Fruit fly (Drosophila melanogaster) whole organism, wandering third instar larva: ENCODE measurements around the gene CG17717.

Experiments
- CG32264 ChIP-seq: fragments of 200-800 bp; sonication (Bioruptor generic); optimal IDR thresholded peaks from 2 replicates; lab custom pipeline; 2016; ENCODE audit warnings: missing biosample characterization, missing genetic modification characterization
- CG9705 ChIP-seq: fragments of 200-800 bp; sonication (Bioruptor generic); optimal IDR thresholded peaks from 2 replicates; lab custom pipeline; 2018; ENCODE audit warnings: missing biosample characterization, mild to moderate bottlenecking, missing genetic modification characterization
- CrebA ChIP-seq: fragments of 200-800 bp; sonication (Bioruptor generic); optimal IDR thresholded peaks from 2 replicates; lab custom pipeline; 2016; ENCODE audit warnings: missing biosample characterization, mild to moderate bottlenecking, missing genetic modification characterization, borderline replicate concordance
- Dfd ChIP-seq: fragments of >200 bp; optimal IDR thresholded peaks from 2 replicates; lab custom pipeline; 2017; ENCODE audit warnings: missing biosample characterization, missing genetic modification characterization
- Dif ChIP-seq: fragments of 200-275, 200-300 bp; sonication (Bioruptor generic); optimal IDR thresholded peaks from 2 replicates; lab custom pipeline; 2018; ENCODE audit warnings: missing biosample characterization, missing genetic modification characterization; ENCODE audit not compliant: partially characterized antibody
- GATAd ChIP-seq: sonication (Bioruptor generic); optimal IDR thresholded peaks from 2 replicates; lab custom pipeline; 2016; ENCODE audit warnings: missing biosample characterization, missing genetic modification characterization
- HLH106 ChIP-seq: fragments of 200-800 bp; optimal IDR thresholded peaks from 3 replicates; lab custom pipeline; 2019; ENCODE audit warnings: missing biosample characterization, mild to moderate bottlenecking, missing genetic modification characterization, moderate library complexity
- Hnf4 ChIP-seq: fragments of 200-800 bp; sonication (Bioruptor generic); optimal IDR thresholded peaks from 2 replicates; lab custom pipeline; 2016; ENCODE audit warnings: missing biosample characterization, mild to moderate bottlenecking, missing genetic modification characterization
- Hr78 ChIP-seq: fragments of >200 bp; optimal IDR thresholded peaks from 2 replicates; lab custom pipeline; 2017; ENCODE audit warnings: missing biosample characterization, missing genetic modification characterization
- Hr83 ChIP-seq: fragments of 200-300 bp; sonication (Bioruptor generic); optimal IDR thresholded peaks from 2 replicates; lab custom pipeline; 2016; ENCODE audit warnings: missing biosample characterization, mild to moderate bottlenecking, missing genetic modification characterization, moderate library complexity; ENCODE audit not compliant: poor library complexity, severe bottlenecking
- Jra ChIP-seq: sonication (Bioruptor generic); optimal IDR thresholded peaks from 2 replicates; lab custom pipeline; 2016; ENCODE audit warnings: missing biosample characterization, missing genetic modification characterization
- Mio ChIP-seq: sonication (Bioruptor generic); optimal IDR thresholded peaks from 2 replicates; lab custom pipeline; 2016; ENCODE audit warnings: missing biosample characterization, missing genetic modification characterization
- Myc ChIP-seq: fragments of >200 bp; optimal IDR thresholded peaks from 2 replicates; lab custom pipeline; 2017
- N ChIP-seq: fragments of >200 bp; optimal IDR thresholded peaks from 2 replicates; lab custom pipeline; 2018; ENCODE audit warnings: missing biosample characterization, missing external identifiers, missing genetic modification characterization
- OdsH ChIP-seq: fragments of 200-800 bp; sonication (Bioruptor generic); optimal IDR thresholded peaks from 2 replicates; lab custom pipeline; 2016; ENCODE audit warnings: missing biosample characterization, mild to moderate bottlenecking, missing genetic modification characterization
- Rel ChIP-seq, 2 experiments: fragments of 200-800 bp; sonication (Bioruptor generic) in 1 of 2; optimal IDR thresholded peaks; 2 replicates in 1 of 2; 3 replicates in 1 of 2; lab custom pipeline; 2016 to 2019; ENCODE audit warnings: mild to moderate bottlenecking in 2 of 2, missing biosample characterization in 2 of 2, missing genetic modification characterization in 2 of 2, moderate library complexity in 1 of 2
- Sp1 ChIP-seq: fragments of 200-800 bp; sonication (Bioruptor generic); optimal IDR thresholded peaks from 3 replicates; lab custom pipeline; 2019; ENCODE audit warnings: missing biosample characterization, mild to moderate bottlenecking, missing genetic modification characterization, moderate library complexity
- Vsx2 ChIP-seq: fragments of 200-300, 225-300 bp; sonication (Bioruptor generic); optimal IDR thresholded peaks from 2 replicates; lab custom pipeline; 2018; ENCODE audit warnings: missing biosample characterization, missing genetic modification characterization; ENCODE audit not compliant: partially characterized antibody
- br ChIP-seq: fragments of 200-800 bp; sonication (Bioruptor generic); optimal IDR thresholded peaks from 2 replicates; lab custom pipeline; 2016; ENCODE audit warnings: missing biosample characterization, missing genetic modification characterization
- dmrt93B ChIP-seq: fragments of 200-800 bp; sonication (Bioruptor generic); optimal IDR thresholded peaks from 2 replicates; lab custom pipeline; 2018; ENCODE audit warnings: missing biosample characterization, mild to moderate bottlenecking, missing genetic modification characterization
- dsf ChIP-seq: sonication (Bioruptor generic); optimal IDR thresholded peaks from 2 replicates; lab custom pipeline; 2016; ENCODE audit warnings: missing biosample characterization, missing genetic modification characterization, borderline replicate concordance
- ey ChIP-seq: fragments of 200-800 bp; sonication (Bioruptor generic); optimal IDR thresholded peaks from 2 replicates; lab custom pipeline; 2016; ENCODE audit warnings: missing biosample characterization, missing genetic modification characterization
- foxo ChIP-seq, 2 experiments: fragments of 200-800 bp; sonication (Bioruptor generic); optimal IDR thresholded peaks; 2 replicates in 1 of 2; 3 replicates in 1 of 2; lab custom pipeline; 2016 to 2017; ENCODE audit warnings: missing biosample characterization in 2 of 2, missing genetic modification characterization in 2 of 2
- fru ChIP-seq: fragments of 200-800 bp; sonication (Bioruptor generic); optimal IDR thresholded peaks from 3 replicates; lab custom pipeline; 2016; ENCODE audit warnings: missing biosample characterization, mild to moderate bottlenecking, missing genetic modification characterization
- jim ChIP-seq: fragments of 175-275, 200-325 bp; sonication (Bioruptor generic); optimal IDR thresholded peaks from 2 replicates; lab custom pipeline; 2016; ENCODE audit warnings: missing biosample characterization, mild to moderate bottlenecking, missing genetic modification characterization
- lola ChIP-seq: fragments of >200 bp; optimal IDR thresholded peaks from 2 replicates; lab custom pipeline; 2017; ENCODE audit warnings: missing biosample characterization, missing genetic modification characterization
- pan ChIP-seq: fragments of >200 bp; optimal IDR thresholded peaks from 2 replicates; lab custom pipeline; 2017
- psq ChIP-seq: fragments of 200-800 bp; sonication (Bioruptor generic); optimal IDR thresholded peaks from 3 replicates; lab custom pipeline; 2017; ENCODE audit warnings: missing biosample characterization, mild to moderate bottlenecking, missing genetic modification characterization, moderate library complexity
- rgr ChIP-seq: fragments of 200-800 bp; sonication (Bioruptor generic); optimal IDR thresholded peaks from 3 replicates; lab custom pipeline; 2016; ENCODE audit warnings: missing biosample characterization, mild to moderate bottlenecking, missing genetic modification characterization
- sage ChIP-seq: fragments of 200-800 bp; sonication (Bioruptor generic); optimal IDR thresholded peaks from 2 replicates; lab custom pipeline; 2016; ENCODE audit warnings: missing biosample characterization, mild to moderate bottlenecking, missing genetic modification characterization
- sv ChIP-seq: fragments of 200-800 bp; sonication (Bioruptor generic); optimal IDR thresholded peaks from 3 replicates; lab custom pipeline; 2016; ENCODE audit warnings: missing biosample characterization, missing genetic modification characterization
- tai ChIP-seq: sonication (Bioruptor generic); optimal IDR thresholded peaks from 2 replicates; lab custom pipeline; 2016; ENCODE audit warnings: missing biosample characterization, missing genetic modification characterization
- usp ChIP-seq: fragments of >200 bp; optimal IDR thresholded peaks from 2 replicates; lab custom pipeline; 2017; ENCODE audit warnings: missing biosample characterization, missing genetic modification characterization
- woc ChIP-seq: sonication (Bioruptor generic); optimal IDR thresholded peaks from 2 replicates; lab custom pipeline; 2016; ENCODE audit warnings: missing biosample characterization, mild to moderate bottlenecking, missing genetic modification characterization

CG17717 gene

dm6 chrX:6604706-6605105 is 15.6 kb downstream of the CG17717 start:
- TF ChIP-seq Vsx2 (GFP tag; lab: Kevin White, UChicago) (no peak), Hr83 (GFP tag; lab: Kevin White, UChicago) (no peak), CrebA (GFP tag; lab: Kevin White, UChicago) (no peak), sage (GFP tag; lab: Kevin White, UChicago) (no peak), dmrt93B (GFP tag; lab: Kevin White, UChicago) (no peak), CG32264 (GFP tag; lab: Kevin White, UChicago) (no peak), lola (GFP tag; lab: Kevin White, UChicago) (no peak)

dm6 chrX:6611831-6612230 is 22.7 kb downstream of the CG17717 start:
- TF ChIP-seq Sp1 (GFP tag; lab: Kevin White, UChicago) (no peak), Dif (GFP tag; lab: Kevin White, UChicago) (no peak), jim (GFP tag; lab: Kevin White, UChicago) (no peak), CrebA (GFP tag; lab: Kevin White, UChicago) (no peak), ey (no peak), N (GFP tag; lab: Kevin White, UChicago) (no peak), usp (no peak), woc (GFP tag; lab: Kevin White, UChicago) (no peak)

- TF ChIP-seq rgr (GFP tag; lab: Kevin White, UChicago): no peak
- no peak for TF ChIP-seq pan
- TF ChIP-seq sv: no peak
- TF ChIP-seq lola (GFP tag; lab: Kevin White, UChicago): no peak
- TF ChIP-seq HLH106 (tag; lab: Kevin White, UChicago): no peak
- TF ChIP-seq Hnf4 (GFP tag; lab: Kevin White, UChicago): no peak
- TF ChIP-seq Myc (lab: Kevin White, UChicago): no peak
- TF ChIP-seq CG9705 (GFP tag; lab: Kevin White, UChicago): no peak
- TF ChIP-seq Dfd (GFP tag; lab: Kevin White, UChicago): no peak
- TF ChIP-seq woc (GFP tag; lab: Kevin White, UChicago): no peak
- TF ChIP-seq Rel (GFP tag; optimal IDR thresholded peaks at IDR 0.05; lab: Kevin White, UChicago): no peak
- TF ChIP-seq Rel (tag; optimal IDR thresholded peaks at IDR 0.05; lab: Kevin White, UChicago): no peak
These were observed 23.4 kb downstream of the CG17717 start for dm6 chrX:6612509-6612908.

- TF ChIP-seq Myc (lab: Kevin White, UChicago) (no peak), dsf (no peak), pan (no peak), HLH106 (tag; lab: Kevin White, UChicago) (no peak), tai (GFP tag; lab: Kevin White, UChicago) (no peak), GATAd (no peak), usp (no peak), Mio (GFP tag; lab: Kevin White, UChicago) (no peak), CrebA (GFP tag; lab: Kevin White, UChicago) (no peak), Sp1 (GFP tag; lab: Kevin White, UChicago) (no peak), Jra (GFP tag; lab: Kevin White, UChicago) (no peak), OdsH (GFP tag; lab: Kevin White, UChicago) (no peak), br (GFP tag; lab: Kevin White, UChicago) (no peak), Hr78 (GFP tag; lab: Kevin White, UChicago) (no peak), sage (GFP tag; lab: Kevin White, UChicago) (no peak), fru (no peak), foxo (GFP tag; optimal IDR thresholded peaks at IDR 0.05; lab: Kevin White, UChicago) (no peak), CG32264 (GFP tag; lab: Kevin White, UChicago) (no peak)
These were observed 24.5 kb downstream of the CG17717 start for dm6 chrX:6613581-6613980.

DNA sequence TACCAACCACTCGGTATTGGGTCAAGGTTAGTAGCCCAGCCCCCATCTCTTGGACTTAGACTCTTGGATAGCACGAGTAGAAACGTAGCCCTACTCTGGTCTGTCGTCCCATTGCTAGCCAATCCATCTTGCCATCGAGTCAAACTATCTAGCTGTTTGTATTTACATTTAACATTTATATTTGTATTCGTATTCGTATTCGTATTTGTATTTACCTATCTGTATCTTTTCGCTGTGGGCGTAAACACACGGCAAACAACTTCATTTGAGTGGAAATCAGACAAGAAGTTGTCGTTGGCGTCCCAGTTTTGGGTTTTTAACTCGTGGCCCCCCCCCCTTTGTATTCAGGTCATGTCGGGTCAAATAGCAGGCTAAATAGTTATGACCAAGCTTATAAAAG is 25.2 kb downstream of the CG17717 start:
- TF ChIP-seq sv: peak; percentile 2
- no peak for TF ChIP-seq psq (GFP tag; lab: Kevin White, UChicago)
